Worm (Caenorhabditis elegans): ENCODE results near the gene cutl-2.

ce11 chrII:9682044-9682443, 42.4 kb downstream of the cutl-2 start:
- TF ChIP-seq nhr-80 (tag; optimal IDR thresholded peaks at IDR 0.05) (no peak), unc-62 (GFP tag; optimal IDR thresholded peaks at IDR 0.05) (no peak)

All from whole organism, young adult.